Fruit fly (Drosophila melanogaster): ENCODE measurements around the gene Dscam2.

dm6 chr3L:7154249-7154648, 35.5 kb downstream of the Dscam2 start:
- TF ChIP-seq OdsH (GFP tag; optimal IDR thresholded peaks at IDR 0.05), result no peak
- TF ChIP-seq Jra (GFP tag; optimal IDR thresholded peaks at IDR 0.05), result peak; percentile 24
- TF ChIP-seq h (GFP tag; optimal IDR thresholded peaks at IDR 0.05), result peak; percentile 26
- TF ChIP-seq psq (GFP tag; optimal IDR thresholded peaks at IDR 0.05), result no peak
